Worm (Caenorhabditis elegans) whole organism, early embryonic: ENCODE results near the gene W02B12.12.

Experiments used
- B0310.2 ChIP-seq: sonication (generic microtip); optimal IDR thresholded peaks from 2 replicates; lab custom pipeline; 2016; ENCODE audit warnings: mild to moderate bottlenecking, missing genetic modification characterization, missing compliant biosample characterization
- F13C5.2 ChIP-seq: sonication (generic microtip); optimal IDR thresholded peaks from 2 replicates; lab custom pipeline; 2017; ENCODE audit warnings: mild to moderate bottlenecking, missing genetic modification characterization, inconsistent platforms, missing compliant biosample characterization
- aly-1 ChIP-seq: sonication (generic microtip); optimal IDR thresholded peaks from 2 replicates; lab custom pipeline; 2016; ENCODE audit warnings: missing genetic modification characterization, missing compliant biosample characterization
- ama-1 ChIP-seq: fragments of 150-350 bp; optimal IDR thresholded peaks from 2 replicates; lab custom pipeline; 2014
- ceh-13 ChIP-seq: fragments of 200-800 bp; sonication (Bioruptor generic); optimal IDR thresholded peaks from 2 replicates; lab custom pipeline; 2018; ENCODE audit warnings: mild to moderate bottlenecking, missing genetic modification characterization, missing compliant biosample characterization
- ceh-36 ChIP-seq: sonication (generic microtip); optimal IDR thresholded peaks from 2 replicates; lab custom pipeline; 2016; ENCODE audit warnings: missing genetic modification characterization, inconsistent platforms, missing compliant biosample characterization
- ets-7 ChIP-seq: sonication (generic microtip); optimal IDR thresholded peaks from 2 replicates; lab custom pipeline; 2016; ENCODE audit warnings: missing genotype, missing genetic modification characterization, missing compliant biosample characterization
- flt-1 ChIP-seq: fragments of 200-800 bp; sonication (Bioruptor generic); IDR thresholded peaks from 2 replicates; pipeline ENCODE4 v1.3.6; 2022; ENCODE audit warnings: missing genetic modification characterization, missing compliant biosample characterization
- hmbx-1 ChIP-seq: sonication (generic microtip); optimal IDR thresholded peaks from 2 replicates; lab custom pipeline; 2016; ENCODE audit warnings: mild to moderate bottlenecking, missing genetic modification characterization, missing compliant biosample characterization
- hmg-4 ChIP-seq: fragments of 200-800 bp; sonication (Bioruptor generic); optimal IDR thresholded peaks from 2 replicates; lab custom pipeline; 2018; ENCODE audit warnings: mild to moderate bottlenecking, missing genetic modification characterization, missing compliant biosample characterization
- hnd-1 ChIP-seq: sonication (generic microtip); optimal IDR thresholded peaks from 2 replicates; lab custom pipeline; 2016; ENCODE audit warnings: missing genetic modification characterization, missing compliant biosample characterization
- pes-1 ChIP-seq: fragments of 200-800 bp; sonication (Bioruptor generic); IDR thresholded peaks from 2 replicates; pipeline ENCODE4 v1.3.6; 2022; ENCODE audit warnings: missing genetic modification reagents, missing genetic modification characterization, missing compliant biosample characterization
- scrt-1 ChIP-seq: fragments of 200-800 bp; sonication (Bioruptor generic); IDR thresholded peaks from 2 replicates; pipeline ENCODE4 v1.3.6; 2022; ENCODE audit warnings: missing genetic modification characterization, missing compliant biosample characterization
- sea-1 ChIP-seq: fragments of 200-800 bp; sonication (Bioruptor generic); conservative IDR thresholded peaks from 2 replicates; pipeline ENCODE4 v1.3.6; 2022; ENCODE audit warnings: missing genetic modification characterization, missing compliant biosample characterization
- tbx-11 ChIP-seq: fragments of 200-800 bp; sonication (Bioruptor generic); IDR thresholded peaks from 2 replicates; pipeline ENCODE4 v1.3.6; 2022; ENCODE audit warnings: missing genetic modification characterization, missing compliant biosample characterization
- tbx-37 ChIP-seq: fragments of 200-800 bp; sonication (Bioruptor generic); conservative IDR thresholded peaks from 2 replicates; pipeline ENCODE4 v1.3.6; 2022; ENCODE audit warnings: missing genetic modification reagents, missing genetic modification characterization, missing compliant biosample characterization
- tra-4 ChIP-seq: sonication (generic microtip); optimal IDR thresholded peaks from 2 replicates; lab custom pipeline; 2017; ENCODE audit warnings: missing genetic modification characterization, missing compliant biosample characterization

Gene W02B12.12

DNA sequence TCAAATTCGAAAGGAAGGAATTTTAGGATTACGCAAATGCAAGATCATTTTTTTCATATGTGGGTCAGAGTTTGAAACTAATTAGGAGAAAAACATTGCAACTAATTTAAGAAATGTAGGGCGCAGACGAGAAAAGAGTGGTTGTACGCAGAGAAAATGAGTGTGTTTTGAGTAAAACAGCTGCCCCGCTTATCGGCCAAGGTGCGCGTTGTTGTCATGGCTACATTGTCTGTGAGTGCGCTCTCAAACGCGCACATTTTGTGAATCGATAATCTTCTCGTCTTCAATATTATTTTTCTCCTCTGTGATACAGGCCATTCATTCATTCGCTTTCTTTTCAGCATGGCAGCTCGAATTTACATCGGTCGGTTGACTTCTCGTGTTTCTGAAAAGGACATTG lies 25.3 kb downstream of the W02B12.12 start:
- TF ChIP-seq B0310.2 (tag; lab: Kevin White, UChicago) (no peak), ceh-36 (tag; lab: Kevin White, UChicago) (no peak), hmg-4 (no peak), ets-7 (no peak), sea-1 (GFP tag; lab: Robert Waterston, UW) (no peak), ceh-13 (GFP tag; lab: Kevin White, UChicago) (no peak), aly-1 (tag; lab: Kevin White, UChicago) (no peak), tbx-37 (no peak), pes-1 (GFP tag; lab: Robert Waterston, UW) (no peak), flt-1 (GFP tag; lab: Robert Waterston, UW) (no peak), tbx-11 (GFP tag; lab: Robert Waterston, UW) (no peak), ama-1 (lab: Kevin White, UChicago) (no peak)

- TF ChIP-seq hnd-1, result no peak
- TF ChIP-seq ceh-36 (tag; lab: Kevin White, UChicago), result peak; percentile 62
- no peak for TF ChIP-seq ama-1 (lab: Kevin White, UChicago)
- no peak for TF ChIP-seq flt-1 (GFP tag; lab: Robert Waterston, UW)
- TF ChIP-seq aly-1 (tag; lab: Kevin White, UChicago), result peak; percentile 73
- peak; percentile 55 for TF ChIP-seq hmg-4
- no peak for TF ChIP-seq tbx-11 (GFP tag; lab: Robert Waterston, UW)
- TF ChIP-seq F13C5.2, result peak; percentile 4
- TF ChIP-seq tra-4 (tag; lab: Kevin White, UChicago), result peak; percentile 30
- peak; percentile 54; the same call in 1 of the 2 replicates for TF ChIP-seq pes-1 (GFP tag; lab: Robert Waterston, UW)
- 0 out of 2 replicates have a peak, but pooled peaks have one; percentile 8 for TF ChIP-seq tbx-37
- peak; percentile 48; the same call in 1 of the 2 replicates for TF ChIP-seq scrt-1 (GFP tag; lab: Robert Waterston, UW)
These were observed 26.0 kb downstream of the W02B12.12 start, which contains the start of gene rsp-1 for ce11 chrII:11453025-11453424. Gene rsp-1 (plus strand): TSS chrII:11453362.

DNA sequence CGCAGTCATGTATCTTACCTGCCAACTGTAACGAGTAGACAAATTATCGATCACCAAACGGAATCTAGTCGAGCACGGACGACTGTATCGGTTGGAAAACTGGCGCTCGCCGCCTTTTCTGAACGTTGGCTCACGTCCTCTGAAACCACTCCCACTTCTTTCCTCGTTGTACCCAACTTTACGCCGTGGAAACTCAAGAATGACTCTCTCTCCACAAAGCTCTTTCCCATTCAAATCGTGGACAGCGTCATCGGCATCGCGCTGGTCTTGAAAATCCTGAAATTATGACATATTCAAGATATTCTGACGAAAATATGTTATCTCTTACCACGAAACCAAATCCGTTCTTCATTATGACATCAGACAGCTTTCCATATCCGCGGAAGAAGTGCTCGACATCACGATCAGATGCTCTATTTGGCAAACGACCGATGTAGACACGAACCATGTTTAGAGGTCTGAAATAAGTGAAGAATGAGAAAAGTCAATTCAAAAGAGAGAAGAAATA lies 26.4 kb downstream of the W02B12.12 start, which contains the start of gene rsp-2:
rsp-2 (minus strand) TSS at position 458 of the 508 bp plus-strand sequence.
- no peak for TF ChIP-seq ama-1 (lab: Kevin White, UChicago)
- TF ChIP-seq hmg-4, result no peak
- TF ChIP-seq hmbx-1 (tag; lab: Kevin White, UChicago), result no peak
- no peak for TF ChIP-seq ets-7
- TF ChIP-seq hnd-1, result no peak
- TF ChIP-seq ceh-13 (GFP tag; lab: Kevin White, UChicago), result no peak
- TF ChIP-seq scrt-1 (GFP tag; lab: Robert Waterston, UW), result no peak
- TF ChIP-seq tra-4 (tag; lab: Kevin White, UChicago), result no peak
- TF ChIP-seq pes-1 (GFP tag; lab: Robert Waterston, UW), result no peak

- TF ChIP-seq ets-7 (no peak), sea-1 (GFP tag; lab: Robert Waterston, UW) (no peak), tbx-11 (GFP tag; lab: Robert Waterston, UW) (no peak), tra-4 (tag; lab: Kevin White, UChicago) (no peak), hmbx-1 (tag; lab: Kevin White, UChicago) (no peak), tbx-37 (no peak), scrt-1 (GFP tag; lab: Robert Waterston, UW) (no peak), hmg-4 (no peak), ama-1 (lab: Kevin White, UChicago) (no peak), aly-1 (tag; lab: Kevin White, UChicago) (no peak), F13C5.2 (no peak), ceh-36 (tag; lab: Kevin White, UChicago) (no peak), ceh-13 (GFP tag; lab: Kevin White, UChicago) (no peak), hnd-1 (no peak), pes-1 (GFP tag; lab: Robert Waterston, UW) (no peak), flt-1 (GFP tag; lab: Robert Waterston, UW) (no peak), B0310.2 (tag; lab: Kevin White, UChicago) (no peak)
These were observed 27.2 kb downstream of the W02B12.12 start for ce11 chrII:11451738-11452137.

- TF ChIP-seq tra-4 (tag; lab: Kevin White, UChicago), result no peak
- no peak for TF ChIP-seq hmg-4
- TF ChIP-seq sea-1 (GFP tag; lab: Robert Waterston, UW), result no peak
- no peak for TF ChIP-seq tbx-37
- no peak for TF ChIP-seq F13C5.2
- TF ChIP-seq flt-1 (GFP tag; lab: Robert Waterston, UW), result no peak
- no peak for TF ChIP-seq ceh-13 (GFP tag; lab: Kevin White, UChicago)
- TF ChIP-seq ceh-36 (tag; lab: Kevin White, UChicago), result no peak
- no peak for TF ChIP-seq hnd-1
- no peak for TF ChIP-seq hmbx-1 (tag; lab: Kevin White, UChicago)
- no peak for TF ChIP-seq ama-1 (lab: Kevin White, UChicago)
- no peak for TF ChIP-seq B0310.2 (tag; lab: Kevin White, UChicago)
- no peak for TF ChIP-seq scrt-1 (GFP tag; lab: Robert Waterston, UW)
- no peak for TF ChIP-seq pes-1 (GFP tag; lab: Robert Waterston, UW)
- no peak for TF ChIP-seq tbx-11 (GFP tag; lab: Robert Waterston, UW)
These were observed 28.1 kb downstream of the W02B12.12 start for ce11 chrII:11450882-11451281.

DNA sequence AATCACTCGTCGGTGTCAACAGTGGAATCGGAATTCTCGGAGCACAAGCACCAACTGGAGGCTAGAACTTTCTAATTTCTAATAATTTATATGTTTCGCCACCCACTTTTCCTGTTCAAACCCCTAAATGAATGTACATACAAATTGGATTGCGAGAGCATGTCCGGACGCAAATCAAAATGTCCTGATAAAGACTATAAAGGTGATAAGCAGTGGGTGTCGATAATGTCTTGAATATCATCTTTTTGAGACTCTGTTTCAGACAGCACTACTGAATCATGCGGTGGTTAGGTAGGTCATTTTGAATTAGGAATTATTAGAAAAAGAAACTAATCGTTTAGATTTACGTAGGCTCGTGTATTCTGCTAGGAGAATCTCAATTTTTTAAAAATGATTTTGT lies 30.2 kb downstream of the W02B12.12 start, which contains the start of gene W02B12.1:
W02B12.1 (plus strand) TSS at position 269 of the 400 bp plus-strand sequence.
- TF ChIP-seq tbx-37, result no peak
- no peak for TF ChIP-seq tbx-11 (GFP tag; lab: Robert Waterston, UW)
- no peak for TF ChIP-seq scrt-1 (GFP tag; lab: Robert Waterston, UW)
- TF ChIP-seq aly-1 (tag; lab: Kevin White, UChicago), result no peak
- no peak for TF ChIP-seq hmg-4
- no peak for TF ChIP-seq hnd-1
- TF ChIP-seq sea-1 (GFP tag; lab: Robert Waterston, UW), result no peak
- no peak for TF ChIP-seq ceh-13 (GFP tag; lab: Kevin White, UChicago)

DNA sequence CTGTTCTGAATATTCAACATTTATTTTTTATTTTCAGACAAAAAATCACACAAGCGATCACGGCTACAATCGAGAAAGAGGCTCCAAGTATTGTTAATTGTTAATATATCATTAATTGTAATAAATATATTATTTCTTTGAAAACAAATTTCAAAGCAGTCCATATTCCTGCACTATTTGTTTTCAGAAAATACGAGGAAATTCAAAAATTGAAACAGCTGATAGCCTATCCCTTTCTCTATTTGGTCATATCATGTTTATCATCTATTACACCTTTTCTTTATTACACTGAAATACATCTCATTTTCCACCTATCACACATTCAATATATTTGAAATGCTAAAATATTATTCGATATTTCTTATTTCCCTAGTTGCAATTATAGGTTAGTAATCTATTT lies 34.0 kb downstream of the W02B12.12 start, which contains the start of gene W02B12.13:
W02B12.13 (plus strand) TSS at position 301 of the 400 bp plus-strand sequence.
- TF ChIP-seq tbx-37, result no peak
- no peak for TF ChIP-seq hmbx-1 (tag; lab: Kevin White, UChicago)
- TF ChIP-seq ceh-13 (GFP tag; lab: Kevin White, UChicago), result no peak
- no peak for TF ChIP-seq ama-1 (lab: Kevin White, UChicago)
- TF ChIP-seq tra-4 (tag; lab: Kevin White, UChicago), result no peak
- no peak for TF ChIP-seq ets-7
- no peak for TF ChIP-seq hmg-4
